Worm (Caenorhabditis elegans) whole organism, L2 larva: ENCODE measurements around the gene glrx-3.

Experiments
- F13H6.1 ChIP-seq: sonication (generic microtip); optimal IDR thresholded peaks from 2 replicates; lab custom pipeline; 2016; ENCODE audit warnings: missing genetic modification characterization, missing compliant biosample characterization
- alr-1 ChIP-seq: fragments of 150-350 bp; optimal IDR thresholded peaks from 2 replicates; lab custom pipeline; 2014; ENCODE audit warnings: missing biosample characterization, missing genetic modification characterization
- lin-11 ChIP-seq: fragments of 150-350 bp; sonication (generic microtip); optimal IDR thresholded peaks from 2 replicates; lab custom pipeline; 2014; ENCODE audit warnings: missing biosample characterization, missing genetic modification characterization, inconsistent platforms, mixed read lengths
- lin-13 ChIP-seq: fragments of 150-350 bp; optimal IDR thresholded peaks from 2 replicates; lab custom pipeline; 2014; ENCODE audit warnings: missing biosample characterization, missing genetic modification reagents, missing genetic modification characterization
- lin-39 ChIP-seq: fragments of 150-350 bp; optimal IDR thresholded peaks from 2 replicates; lab custom pipeline; 2014; ENCODE audit warnings: missing biosample characterization, missing genetic modification reagents, missing genetic modification characterization
- lsy-2 ChIP-seq, 2 experiments: fragments of 150-350 bp in 1 of 2; sonication (generic microtip) in 1 of 2; optimal IDR thresholded peaks; 2 replicates each; lab custom pipeline; 2014 to 2017; ENCODE audit warnings: missing biosample characterization in 2 of 2, missing genetic modification characterization in 2 of 2
- mbf-1 ChIP-seq: sonication (generic microtip); optimal IDR thresholded peaks from 2 replicates; lab custom pipeline; 2017; ENCODE audit warnings: missing biosample characterization, missing genetic modification characterization
- nhr-25 ChIP-seq: fragments of 150-350 bp; sonication (generic microtip); optimal IDR thresholded peaks from 3 replicates; lab custom pipeline; 2014; ENCODE audit warnings: missing biosample characterization, missing genetic modification characterization
- nhr-77 ChIP-seq: fragments of 150-350 bp; optimal IDR thresholded peaks from 2 replicates; lab custom pipeline; 2014; ENCODE audit warnings: missing biosample characterization, missing genetic modification characterization
- skn-1 ChIP-seq: sonication (generic microtip); optimal IDR thresholded peaks from 2 replicates; lab custom pipeline; 2017; ENCODE audit warnings: missing biosample characterization, missing genetic modification characterization
- unc-62 ChIP-seq: fragments of 150-350 bp; optimal IDR thresholded peaks from 2 replicates; lab custom pipeline; 2014; ENCODE audit warnings: missing biosample characterization, missing genetic modification reagents, missing genetic modification characterization
- ztf-4 ChIP-seq: fragments of 150-350 bp; optimal IDR thresholded peaks from 2 replicates; lab custom pipeline; 2014; ENCODE audit warnings: missing biosample characterization, missing genetic modification characterization

ce11 chrV:4303793-4304192 is 37.3 kb downstream of the glrx-3 start:
- no peak for TF ChIP-seq lin-39 (tag; lab: Kevin White, UChicago)
- TF ChIP-seq nhr-77 (tag; lab: Kevin White, UChicago), result no peak
- TF ChIP-seq skn-1, result no peak
- TF ChIP-seq lin-13 (GFP tag; lab: Kevin White, UChicago), result no peak
- TF ChIP-seq alr-1 (tag; lab: Kevin White, UChicago), result no peak
- no peak for TF ChIP-seq unc-62 (GFP tag; lab: Kevin White, UChicago)
- TF ChIP-seq F13H6.1 (tag; lab: Kevin White, UChicago), result no peak
- no peak for TF ChIP-seq ztf-4 (tag; lab: Kevin White, UChicago)
- TF ChIP-seq nhr-25, result no peak
- TF ChIP-seq lsy-2 (tag; optimal IDR thresholded peaks at IDR 0.05; lab: Kevin White, UChicago), result no peak
- TF ChIP-seq lin-11 (tag; lab: Kevin White, UChicago), result no peak
- no peak for TF ChIP-seq mbf-1
